Worm (Caenorhabditis elegans): ENCODE measurements around the gene ZK1240.1.
"Not testable (repeated sequence)": the region's sequence is repeated elsewhere in the genome, so short reads cannot be mapped to it uniquely, and the experiment has no call there.

ce11 chrII:2282599-2282998 is 46.6 kb upstream of the ZK1240.1 start, which contains the start of gene K09F6.9:
- not testable (repeated sequence) for TF ChIP-seq zip-8 (tag; optimal IDR thresholded peaks at IDR 0.05); ztf-11 (tag; optimal IDR thresholded peaks at IDR 0.05); nhr-12 (tag; optimal IDR thresholded peaks at IDR 0.05); unc-120 (tag; optimal IDR thresholded peaks at IDR 0.05; ENCODE audit: poor library complexity, severe bottlenecking); drap-1 (GFP tag; optimal IDR thresholded peaks at IDR 0.05); nhr-237 (tag; optimal IDR thresholded peaks at IDR 0.05); elt-3 (tag; optimal IDR thresholded peaks at IDR 0.05); unc-62 (GFP tag; optimal IDR thresholded peaks at IDR 0.05); elt-1 (tag; optimal IDR thresholded peaks at IDR 0.05; ENCODE audit: borderline replicate concordance, insufficient read depth); ceh-43 (GFP tag; optimal IDR thresholded peaks at IDR 0.05); tbx-8 (GFP tag; optimal IDR thresholded peaks at IDR 0.05); unc-39 (tag; optimal IDR thresholded peaks at IDR 0.05); sptf-1 (tag; optimal IDR thresholded peaks at IDR 0.05)

Measured in whole organism, mixed stage, embryonic.